Fruit fly (Drosophila melanogaster): ENCODE data around the gene CG13251.

CG13251 gene

DNA sequence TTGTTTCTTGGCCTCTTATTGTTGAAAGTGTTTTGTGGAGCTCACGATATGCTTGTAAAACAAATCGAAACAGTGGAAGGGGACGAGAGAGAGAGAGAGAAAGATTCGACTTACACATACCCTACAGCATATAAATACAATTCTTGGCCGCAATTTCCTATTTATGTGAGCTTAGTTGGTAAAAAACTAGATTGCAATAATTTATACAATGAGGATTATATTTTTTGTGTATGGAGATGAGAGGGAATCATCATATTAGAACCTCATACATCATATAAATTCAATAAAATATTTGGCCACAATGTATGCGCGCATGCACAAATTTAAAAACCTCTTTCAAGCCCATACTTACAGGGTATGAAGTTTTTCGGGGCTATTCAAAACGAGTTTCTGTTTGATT lies 6.4 kb upstream of the CG13251 start (continued):
- TF ChIP-seq Sox102F (GFP tag; optimal IDR thresholded peaks at IDR 0.05) (peak; percentile 66), jigr1 (GFP tag; IDR thresholded peaks at IDR 0.05) (no peak), sna (GFP tag; IDR thresholded peaks at IDR 0.05; ENCODE audit: partially characterized antibody) (no peak), so (GFP tag; IDR thresholded peaks at IDR 0.05) (0 out of 3 replicates have a peak, but pooled peaks have one; percentile 51), dati (GFP tag; IDR thresholded peaks at IDR 0.05) (no peak), Dek (tag; optimal IDR thresholded peaks at IDR 0.05) (no peak), vnd (GFP tag; IDR thresholded peaks at IDR 0.05; ENCODE audit: partially characterized antibody) (no peak), CG7963 (GFP tag; IDR thresholded peaks at IDR 0.05; ENCODE audit: partially characterized antibody) (no peak), CG33557 (GFP tag; optimal IDR thresholded peaks at IDR 0.05) (peak; percentile 43), Myb (GFP tag; optimal IDR thresholded peaks at IDR 0.05) (no peak), CG3847 (GFP tag; IDR thresholded peaks at IDR 0.05) (no peak), chn (GFP tag; optimal IDR thresholded peaks at IDR 0.05) (peak; percentile 23), CG1832 (GFP tag; optimal IDR thresholded peaks at IDR 0.05) (no peak), Nf-YB (GFP tag; optimal IDR thresholded peaks at IDR 0.05) (peak; percentile 11), CG6683 (GFP tag; optimal IDR thresholded peaks at IDR 0.05) (no peak), eyg (GFP tag; optimal IDR thresholded peaks at IDR 0.05) (no peak), CG18764 (GFP tag; optimal IDR thresholded peaks at IDR 0.05) (no peak), D (optimal IDR thresholded peaks at IDR 0.05) (no peak), D (GFP tag; optimal IDR thresholded peaks at IDR 0.05) (peak; percentile 30), tgo (GFP tag; IDR thresholded peaks at IDR 0.05) (peak; percentile 35; the same call in 2 of the 3 replicates), hbn (GFP tag; IDR thresholded peaks at IDR 0.05; ENCODE audit: partially characterized antibody) (no peak), CG9876 (GFP tag; optimal IDR thresholded peaks at IDR 0.05) (no peak), CG1603 (tag; optimal IDR thresholded peaks at IDR 0.05) (peak; percentile 47), CrebB (tag; optimal IDR thresholded peaks at IDR 0.05) (no peak), CG10267 (tag; optimal IDR thresholded peaks at IDR 0.05) (peak; percentile 44), tap (tag; optimal IDR thresholded peaks at IDR 0.05) (peak; percentile 27), chm (GFP tag; IDR thresholded peaks at IDR 0.05) (no peak), Fer2 (tag; optimal IDR thresholded peaks at IDR 0.05) (no peak), CG3163 (GFP tag; optimal IDR thresholded peaks at IDR 0.05) (no peak), CG17359 (tag; optimal IDR thresholded peaks at IDR 0.05) (peak; percentile 24), cg (GFP tag; optimal IDR thresholded peaks at IDR 0.05) (no peak), Dip2 (GFP tag; IDR thresholded peaks at IDR 0.05) (no peak), CG9727 (GFP tag; optimal IDR thresholded peaks at IDR 0.05) (peak; percentile 64), CG2875 (GFP tag; optimal IDR thresholded peaks at IDR 0.05) (peak; percentile 3), Oaz (GFP tag; IDR thresholded peaks at IDR 0.05) (no peak), CkIIα-i1 (GFP tag; IDR thresholded peaks at IDR 0.05) (no peak), HLH54F (GFP tag; optimal IDR thresholded peaks at IDR 0.05) (no peak), CG30431 (GFP tag; optimal IDR thresholded peaks at IDR 0.05) (peak; percentile 25), CG31224 (GFP tag; IDR thresholded peaks at IDR 0.05) (no peak), Doc3 (GFP tag; IDR thresholded peaks at IDR 0.05; ENCODE audit: partially characterized antibody) (no peak), CG2116 (GFP tag; optimal IDR thresholded peaks at IDR 0.05) (no peak), CG14710 (tag; optimal IDR thresholded peaks at IDR 0.05) (peak; percentile 54), CG7372 (GFP tag; IDR thresholded peaks at IDR 0.05) (no peak), Adf1 (GFP tag; IDR thresholded peaks at IDR 0.05) (no peak), CG7839 (tag; optimal IDR thresholded peaks at IDR 0.05) (peak; percentile 57), abd-A (tag; optimal IDR thresholded peaks at IDR 0.05) (no peak), klu (GFP tag; IDR thresholded peaks at IDR 0.05) (no peak), az2 (GFP tag; optimal IDR thresholded peaks at IDR 0.05) (peak; percentile 47), Fer3 (tag; optimal IDR thresholded peaks at IDR 0.05) (no peak), Stat92E (GFP tag; optimal IDR thresholded peaks at IDR 0.05) (no peak), Ada2b (GFP tag; IDR thresholded peaks at IDR 0.05) (peak; percentile 28; the same call in 1 of the 2 replicates)
